Worm (Caenorhabditis elegans) whole organism, L3 larva: ENCODE data around the gene clec-228.

Experiments
- nhr-237 ChIP-seq: fragments of 150-350 bp; optimal IDR thresholded peaks from 2 replicates; lab custom pipeline; 2014; ENCODE audit warnings: missing biosample characterization, missing genetic modification characterization
- nhr-77 ChIP-seq: fragments of 150-350 bp; optimal IDR thresholded peaks from 2 replicates; lab custom pipeline; 2014; ENCODE audit warnings: missing biosample characterization, missing genetic modification characterization

- TF ChIP-seq nhr-77 (tag; lab: Kevin White, UChicago) (no peak), nhr-237 (tag; lab: Kevin White, UChicago) (no peak)
Observed at ce11 chrV:15369707-15370106, 30.4 kb upstream of the clec-228 start, which contains the start of gene nhr-269.
